Worm (Caenorhabditis elegans) whole organism, L3 larva: ENCODE data around the gene srab-23.
A peak's percentile ranks its signal among the peaks of the same experiment; 100 is the strongest.

Experiments
- R02D3.7 ChIP-seq: fragments of 150-350 bp; optimal IDR thresholded peaks from 2 replicates; lab custom pipeline; 2014; ENCODE audit warnings: missing biosample characterization, missing genetic modification characterization
- ZK546.5 ChIP-seq: sonication (generic microtip); optimal IDR thresholded peaks from 2 replicates; lab custom pipeline; 2017; ENCODE audit warnings: missing biosample characterization, missing genetic modification characterization
- aly-2 ChIP-seq: fragments of 150-350 bp; optimal IDR thresholded peaks from 2 replicates; lab custom pipeline; 2014; ENCODE audit warnings: missing biosample characterization, missing genetic modification characterization
- ama-1 ChIP-seq: fragments of 150-350 bp; optimal IDR thresholded peaks from 2 replicates; lab custom pipeline; 2018
- ceh-16 ChIP-seq: sonication (generic microtip); optimal IDR thresholded peaks from 2 replicates; lab custom pipeline; 2017; ENCODE audit warnings: missing biosample characterization, missing genetic modification characterization
- ceh-28 ChIP-seq: fragments of 150-350 bp; optimal IDR thresholded peaks from 2 replicates; lab custom pipeline; 2014; ENCODE audit warnings: missing biosample characterization, missing genetic modification reagents, missing genetic modification characterization
- ceh-9 ChIP-seq: sonication (generic microtip); optimal IDR thresholded peaks from 2 replicates; lab custom pipeline; 2018; ENCODE audit warnings: missing biosample characterization, missing genetic modification characterization
- egl-27 ChIP-seq: sonication (generic microtip); optimal IDR thresholded peaks from 4 replicates; lab custom pipeline; 2017; ENCODE audit warnings: missing biosample characterization, missing genetic modification reagents, missing genetic modification characterization
- egl-5 ChIP-seq: fragments of 150-350 bp; optimal IDR thresholded peaks from 2 replicates; lab custom pipeline; 2017; ENCODE audit warnings: missing biosample characterization, missing genetic modification reagents, missing genetic modification characterization, inconsistent platforms
- elt-1 ChIP-seq: fragments of 150-350 bp; optimal IDR thresholded peaks from 2 replicates; lab custom pipeline; 2014; ENCODE audit warnings: missing biosample characterization, missing genetic modification characterization
- eor-1 ChIP-seq, 2 experiments: fragments of 150-350 bp; optimal IDR thresholded peaks; 2 replicates each; lab custom pipeline; 2014 to 2018; ENCODE audit warnings: missing biosample characterization in 2 of 2, missing genetic modification characterization in 2 of 2
- fkh-10 ChIP-seq: sonication (generic microtip); optimal IDR thresholded peaks from 2 replicates; lab custom pipeline; 2017; ENCODE audit warnings: missing biosample characterization, missing genetic modification reagents, missing genetic modification characterization
- fkh-2 ChIP-seq: fragments of 150-350 bp; optimal IDR thresholded peaks from 2 replicates; lab custom pipeline; 2014; ENCODE audit warnings: missing biosample characterization, missing genetic modification reagents, missing genetic modification characterization
- hmg-11 ChIP-seq: sonication (generic microtip); optimal IDR thresholded peaks from 2 replicates; lab custom pipeline; 2016; ENCODE audit warnings: missing genetic modification characterization, missing compliant biosample characterization
- jun-1 ChIP-seq: fragments of 150-350 bp; optimal IDR thresholded peaks from 2 replicates; lab custom pipeline; 2014; ENCODE audit warnings: missing biosample characterization, missing genetic modification reagents, missing genetic modification characterization
- lin-39 ChIP-seq: fragments of 150-350 bp; optimal IDR thresholded peaks from 2 replicates; lab custom pipeline; 2018; ENCODE audit warnings: missing biosample characterization, missing genetic modification reagents, missing genetic modification characterization
- lsy-12 ChIP-seq: sonication (generic microtip); optimal IDR thresholded peaks from 2 replicates; lab custom pipeline; 2016; ENCODE audit warnings: mild to moderate bottlenecking, missing genetic modification characterization, missing compliant biosample characterization
- mdl-1 ChIP-seq: fragments of 150-350 bp; optimal IDR thresholded peaks from 2 replicates; lab custom pipeline; 2014; ENCODE audit warnings: missing biosample characterization, missing genetic modification characterization
- nfya-1 ChIP-seq: sonication (generic microtip); optimal IDR thresholded peaks from 2 replicates; lab custom pipeline; 2017; ENCODE audit warnings: missing genetic modification characterization, mild to moderate bottlenecking, missing compliant biosample characterization, antibody characterized with exemption, moderate library complexity; ENCODE audit not compliant: insufficient read depth
- nhr-11 ChIP-seq: fragments of 150-350 bp; optimal IDR thresholded peaks from 2 replicates; lab custom pipeline; 2014; ENCODE audit warnings: missing biosample characterization, missing genetic modification characterization
- nhr-23 ChIP-seq: fragments of 150-350 bp; optimal IDR thresholded peaks from 2 replicates; lab custom pipeline; 2014; ENCODE audit warnings: missing biosample characterization, missing genetic modification reagents, missing genetic modification characterization
- nhr-25 ChIP-seq: sonication (generic microtip); optimal IDR thresholded peaks from 2 replicates; lab custom pipeline; 2017; ENCODE audit warnings: missing biosample characterization, missing genetic modification characterization
- nhr-67 ChIP-seq: fragments of 150-350 bp; optimal IDR thresholded peaks from 2 replicates; lab custom pipeline; 2014; ENCODE audit warnings: missing biosample characterization, missing genetic modification characterization
- nhr-76 ChIP-seq: fragments of 150-350 bp; sonication (generic microtip); optimal IDR thresholded peaks from 5 replicates; lab custom pipeline; 2014; ENCODE audit warnings: missing biosample characterization, missing genetic modification characterization
- pqm-1 ChIP-seq: fragments of 150-350 bp; optimal IDR thresholded peaks from 2 replicates; lab custom pipeline; 2017; ENCODE audit warnings: missing biosample characterization, missing genetic modification characterization, inconsistent platforms
- sea-2 ChIP-seq: fragments of 150-350 bp; sonication (generic microtip); optimal IDR thresholded peaks from 4 replicates; lab custom pipeline; 2014; ENCODE audit warnings: missing biosample characterization, missing genetic modification reagents, missing genetic modification characterization
- skn-1 ChIP-seq: fragments of 150-350 bp; optimal IDR thresholded peaks from 2 replicates; lab custom pipeline; 2014; ENCODE audit warnings: missing biosample characterization, missing genetic modification characterization
- snpc-4 ChIP-seq: fragments of 150-350 bp; optimal IDR thresholded peaks from 2 replicates; lab custom pipeline; 2014; ENCODE audit warnings: missing biosample characterization, missing genetic modification characterization
- tbx-2 ChIP-seq: sonication (generic microtip); optimal IDR thresholded peaks from 2 replicates; lab custom pipeline; 2016; ENCODE audit warnings: mild to moderate bottlenecking, missing genetic modification characterization, missing compliant biosample characterization
- unc-39 ChIP-seq: sonication (generic microtip); optimal IDR thresholded peaks from 4 replicates; lab custom pipeline; 2017; ENCODE audit warnings: missing biosample characterization, missing genetic modification characterization
- unc-62 ChIP-seq: fragments of 150-350 bp; sonication (generic microtip); optimal IDR thresholded peaks from 4 replicates; lab custom pipeline; 2014; ENCODE audit warnings: missing biosample characterization, missing genetic modification reagents, missing genetic modification characterization
- zag-1 ChIP-seq: fragments of 150-350 bp; optimal IDR thresholded peaks from 2 replicates; lab custom pipeline; 2014; ENCODE audit warnings: missing biosample characterization, missing genetic modification characterization
- ztf-4 ChIP-seq: fragments of 150-350 bp; optimal IDR thresholded peaks from 2 replicates; lab custom pipeline; 2014; ENCODE audit warnings: missing biosample characterization, missing genetic modification characterization

Gene srab-23

DNA sequence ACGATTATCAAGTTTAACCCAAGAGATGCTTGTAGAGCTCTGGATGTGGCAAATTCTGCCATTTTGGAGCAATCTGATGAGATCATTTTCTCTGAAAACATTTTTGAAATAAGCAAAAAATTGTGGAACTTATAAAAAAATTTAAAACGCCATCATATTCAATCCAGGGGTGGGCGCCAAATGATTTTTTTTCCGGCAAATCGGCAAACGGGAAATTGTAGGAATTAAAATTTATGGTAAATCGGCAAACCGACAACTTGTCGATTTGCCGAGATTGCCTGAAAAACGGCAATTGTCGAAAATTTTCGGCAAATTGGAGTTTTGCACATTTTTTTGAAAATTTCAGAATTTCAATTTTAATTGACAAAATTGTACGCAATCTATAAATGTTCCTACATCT lies at the start of gene srab-23:
TSS of gene srab-23 (minus strand) at position 101 of the 400 bp plus-strand sequence.
- TF ChIP-seq tbx-2 (tag; lab: Kevin White, UChicago) (no peak), R02D3.7 (no peak), ZK546.5 (tag; lab: Kevin White, UChicago) (no peak), fkh-2 (tag; lab: Kevin White, UChicago) (no peak), ztf-4 (tag; lab: Kevin White, UChicago) (no peak)

DNA sequence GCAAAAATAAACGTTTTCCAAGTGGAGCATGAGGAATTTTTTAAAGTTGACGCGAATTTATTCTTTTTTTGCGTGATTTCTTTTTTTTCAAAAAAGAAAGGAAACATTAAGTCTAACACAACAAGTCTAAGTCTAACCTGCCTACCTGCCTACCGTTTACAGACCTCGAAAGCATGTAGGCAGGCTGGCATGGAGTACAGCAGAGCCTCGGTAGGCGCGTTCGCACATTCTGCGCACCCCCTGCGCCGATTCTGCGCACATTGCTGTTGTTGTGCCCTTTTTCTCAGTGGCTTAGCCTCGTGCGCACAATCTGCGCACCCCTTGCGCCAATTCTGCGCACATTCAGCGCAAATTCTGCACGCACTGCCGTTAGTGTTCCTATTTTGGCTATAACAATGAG lies 48.4 kb upstream of the srab-23 start:
- no peak for TF ChIP-seq jun-1 (tag; lab: Kevin White, UChicago)
- TF ChIP-seq nhr-11 (tag; lab: Kevin White, UChicago): no peak
- TF ChIP-seq snpc-4: no peak
- no peak for TF ChIP-seq nhr-76 (tag; lab: Kevin White, UChicago)
- no peak for TF ChIP-seq hmg-11 (tag; lab: Kevin White, UChicago)
- no peak for TF ChIP-seq nhr-25
- TF ChIP-seq ceh-16: no peak
- no peak for TF ChIP-seq ama-1 (lab: Kevin White, UChicago)
- no peak for TF ChIP-seq sea-2 (GFP tag; lab: Kevin White, UChicago)
- no peak for TF ChIP-seq eor-1 (tag; optimal IDR thresholded peaks at IDR 0.05; lab: Kevin White, UChicago)
- no peak for TF ChIP-seq fkh-2 (tag; lab: Kevin White, UChicago)
- no peak for TF ChIP-seq pqm-1 (tag; lab: Kevin White, UChicago)
- no peak for TF ChIP-seq lsy-12 (tag; lab: Kevin White, UChicago)
- no peak for TF ChIP-seq tbx-2 (tag; lab: Kevin White, UChicago)
- no peak for TF ChIP-seq nhr-23 (tag; lab: Kevin White, UChicago)
- no peak for TF ChIP-seq unc-62 (GFP tag; lab: Kevin White, UChicago)
- no peak for TF ChIP-seq zag-1
- no peak for TF ChIP-seq ceh-28 (tag; lab: Kevin White, UChicago)
- no peak for TF ChIP-seq fkh-10 (GFP tag; lab: Kevin White, UChicago)
- no peak for TF ChIP-seq elt-1

DNA sequence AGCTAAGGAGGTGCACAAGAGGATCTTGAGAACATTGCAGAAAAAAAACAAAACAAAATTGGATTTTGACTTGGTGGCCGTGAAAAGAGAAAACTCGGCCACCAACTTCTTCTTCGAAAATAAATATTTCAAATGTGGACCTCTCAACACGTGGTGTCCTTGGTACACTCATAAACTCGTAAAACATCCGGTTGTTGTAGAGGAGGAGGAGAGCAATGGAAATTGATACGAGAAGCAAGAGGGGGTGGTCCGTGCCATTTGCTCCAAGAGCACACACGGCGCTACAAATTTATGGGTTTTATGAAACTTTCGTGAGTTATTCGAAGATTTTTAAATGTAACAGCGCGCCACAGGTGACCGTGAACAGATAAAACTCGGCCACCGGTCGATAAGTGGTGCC lies 46.4 kb upstream of the srab-23 start:
- TF ChIP-seq egl-5 (peak; percentile 1), nhr-76 (tag; lab: Kevin White, UChicago) (no peak), hmg-11 (tag; lab: Kevin White, UChicago) (no peak), nfya-1 (tag; lab: Kevin White, UChicago) (no peak)

DNA sequence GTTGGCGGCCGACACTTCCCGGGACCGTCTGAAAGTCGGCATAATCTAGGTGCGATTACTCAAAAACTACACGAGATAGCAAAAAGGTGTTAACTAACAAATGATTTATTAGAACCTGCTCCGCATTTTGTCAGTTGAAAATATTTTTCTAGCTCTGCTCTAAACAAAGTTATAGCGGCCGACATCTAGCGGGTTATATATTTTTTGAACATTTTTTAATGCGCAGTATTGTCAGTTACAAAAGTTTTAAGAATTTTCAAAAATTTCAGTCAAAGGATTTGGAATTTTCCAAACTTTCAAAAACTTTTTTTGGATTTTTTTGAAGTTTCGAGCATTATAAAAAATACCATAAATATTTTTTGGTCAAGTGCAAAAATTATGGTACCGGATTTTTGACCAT lies 45.8 kb upstream of the srab-23 start:
- TF ChIP-seq egl-27 (tag; lab: Kevin White, UChicago): no peak
- no peak for TF ChIP-seq mdl-1 (tag; lab: Kevin White, UChicago)
- TF ChIP-seq lin-39 (tag; lab: Kevin White, UChicago): no peak
- no peak for TF ChIP-seq nhr-67
- no peak for TF ChIP-seq aly-2 (tag; lab: Kevin White, UChicago)
- no peak for TF ChIP-seq eor-1 (tag; optimal IDR thresholded peaks at IDR 0.05; lab: Kevin White, UChicago)
- no peak for TF ChIP-seq pqm-1 (tag; lab: Kevin White, UChicago)
- TF ChIP-seq nfya-1 (tag; lab: Kevin White, UChicago): no peak
- TF ChIP-seq ceh-28 (tag; lab: Kevin White, UChicago): no peak
- TF ChIP-seq jun-1 (tag; lab: Kevin White, UChicago): no peak
- no peak for TF ChIP-seq fkh-2 (tag; lab: Kevin White, UChicago)
- no peak for TF ChIP-seq ama-1 (lab: Kevin White, UChicago)
- TF ChIP-seq skn-1 (tag; lab: Kevin White, UChicago): no peak
- no peak for TF ChIP-seq nhr-23 (tag; lab: Kevin White, UChicago)
- no peak for TF ChIP-seq ceh-9 (tag; lab: Kevin White, UChicago)
- no peak for TF ChIP-seq unc-39
- no peak for TF ChIP-seq ZK546.5 (tag; lab: Kevin White, UChicago)
- TF ChIP-seq fkh-10 (GFP tag; lab: Kevin White, UChicago): no peak
- TF ChIP-seq, all 47 proteins: peak for 0

DNA sequence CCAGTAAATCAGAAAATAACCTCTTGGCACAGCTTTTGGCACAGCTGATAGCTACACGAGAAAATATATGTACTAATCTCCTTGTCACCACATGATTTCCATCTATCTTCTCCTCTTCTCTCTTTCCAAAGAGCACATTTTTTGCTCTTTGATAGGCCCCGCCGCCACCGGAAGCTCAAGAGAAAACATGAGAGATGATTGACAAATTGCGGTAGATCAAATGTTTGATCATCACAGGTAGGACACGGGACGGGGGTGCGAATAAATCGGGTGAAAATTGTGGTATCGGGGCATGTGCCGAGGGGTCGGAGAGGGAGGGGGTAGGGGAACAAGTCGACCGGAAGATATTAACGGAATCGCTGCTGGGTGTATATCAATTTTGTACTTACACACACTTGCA lies 40.6 kb upstream of the srab-23 start:
- TF ChIP-seq lin-39 (tag; lab: Kevin White, UChicago) (peak; percentile 53), ZK546.5 (tag; lab: Kevin White, UChicago) (no peak)
